Worm (Caenorhabditis elegans) whole organism, mixed stage, embryonic: ENCODE measurements around the gene ins-9.

ENCODE experiments used
- blmp-1 ChIP-seq: fragments of 150-350 bp; optimal IDR thresholded peaks from 2 replicates; lab custom pipeline; 2014; ENCODE audit warnings: missing biosample characterization, missing genetic modification characterization
- ceh-39 ChIP-seq: fragments of 150-350 bp; optimal IDR thresholded peaks from 2 replicates; lab custom pipeline; 2014; ENCODE audit warnings: missing biosample characterization, missing genetic modification characterization
- elt-1 ChIP-seq: sonication (generic microtip); optimal IDR thresholded peaks from 2 replicates; lab custom pipeline; 2017; ENCODE audit warnings: missing genetic modification characterization, mild to moderate bottlenecking, missing compliant biosample characterization, antibody characterized with exemption, moderate library complexity, borderline replicate concordance; ENCODE audit not compliant: insufficient read depth
- elt-3 ChIP-seq: fragments of 150-350 bp; optimal IDR thresholded peaks from 2 replicates; lab custom pipeline; 2014; ENCODE audit warnings: missing biosample characterization, missing genetic modification characterization
- flh-1 ChIP-seq: fragments of 200-800 bp; sonication (Bioruptor generic); optimal IDR thresholded peaks from 2 replicates; lab custom pipeline; 2018; ENCODE audit warnings: mild to moderate bottlenecking, missing genetic modification characterization, moderate library complexity, missing compliant biosample characterization
- lin-13 ChIP-seq: fragments of 150-350 bp; optimal IDR thresholded peaks from 2 replicates; lab custom pipeline; 2014; ENCODE audit warnings: missing biosample characterization, missing genetic modification characterization
- nhr-12 ChIP-seq: fragments of 150-350 bp; optimal IDR thresholded peaks from 2 replicates; lab custom pipeline; 2014; ENCODE audit warnings: missing biosample characterization, missing genetic modification characterization
- nhr-237 ChIP-seq: fragments of 150-350 bp; optimal IDR thresholded peaks from 2 replicates; lab custom pipeline; 2014; ENCODE audit warnings: missing biosample characterization, missing genetic modification characterization
- nhr-28 ChIP-seq: fragments of 150-350 bp; optimal IDR thresholded peaks from 2 replicates; lab custom pipeline; 2014; ENCODE audit warnings: missing biosample characterization, missing genetic modification characterization
- nhr-76 ChIP-seq: sonication (generic microtip); optimal IDR thresholded peaks from 2 replicates; lab custom pipeline; 2017; ENCODE audit warnings: missing biosample characterization, missing genetic modification characterization
- sem-2 ChIP-seq: fragments of 200-800 bp; sonication (Bioruptor generic); optimal IDR thresholded peaks from 2 replicates; lab custom pipeline; 2018; ENCODE audit warnings: mild to moderate bottlenecking, missing genetic modification characterization, missing compliant biosample characterization
- snpc-4 ChIP-seq: fragments of 150-350 bp; optimal IDR thresholded peaks from 2 replicates; lab custom pipeline; 2014; ENCODE audit warnings: missing biosample characterization, missing genetic modification characterization
- unc-62 ChIP-seq: fragments of 150-350 bp; optimal IDR thresholded peaks from 2 replicates; lab custom pipeline; 2014; ENCODE audit warnings: missing biosample characterization, missing genetic modification reagents, missing genetic modification characterization

ce11 chrX:8860958-8861357, 5.5 kb downstream of the ins-9 start, which contains the start of gene C06E2.9:
- TF ChIP-seq nhr-76 (tag; lab: Kevin White, UChicago) (no peak), ceh-39 (tag; lab: Kevin White, UChicago) (no peak), nhr-28 (tag; lab: Kevin White, UChicago) (no peak), flh-1 (GFP tag; lab: Kevin White, UChicago) (no peak), elt-3 (tag; lab: Kevin White, UChicago) (no peak), nhr-12 (tag; lab: Kevin White, UChicago) (no peak), elt-1 (tag; lab: Kevin White, UChicago) (no peak), lin-13 (no peak), sem-2 (GFP tag; lab: Kevin White, UChicago) (no peak), nhr-237 (tag; lab: Kevin White, UChicago) (no peak), blmp-1 (tag; lab: Kevin White, UChicago) (no peak), snpc-4 (tag; lab: Kevin White, UChicago) (no peak), unc-62 (no peak)
